Worm (Caenorhabditis elegans): ENCODE data around the gene Y39A3A.4.

DNA sequence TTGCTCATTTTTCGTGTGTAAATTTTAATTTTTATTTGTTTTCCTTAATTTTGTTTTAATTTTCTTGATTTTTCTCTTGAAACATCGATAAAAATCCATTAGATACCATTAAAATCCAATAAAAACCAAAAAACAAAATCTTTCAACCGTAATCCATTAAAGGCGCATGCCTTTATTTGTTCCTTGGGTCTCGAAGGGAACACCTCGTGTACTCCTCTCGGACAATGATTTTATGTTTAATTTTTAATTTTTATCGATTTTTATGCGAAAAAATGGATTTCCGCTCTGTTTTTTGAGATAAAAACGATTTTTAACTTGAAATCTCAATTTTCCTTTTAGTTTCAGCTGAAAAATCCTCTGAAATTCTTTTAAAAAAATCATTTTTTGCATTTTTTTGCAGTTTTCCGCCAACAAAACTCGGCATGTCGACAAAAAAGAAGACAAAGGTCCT lies 25.5 kb upstream of the Y39A3A.4 start, which contains the start of gene ppk-2:
- TF ChIP-seq tbx-11 (GFP tag; IDR thresholded peaks at IDR 0.05), result no peak
- no peak for TF ChIP-seq F13C5.2 (tag; optimal IDR thresholded peaks at IDR 0.05)
- no peak for TF ChIP-seq ama-1 (optimal IDR thresholded peaks at IDR 0.05)
- no peak for TF ChIP-seq ceh-36 (tag; optimal IDR thresholded peaks at IDR 0.05)
- TF ChIP-seq aly-1 (tag; optimal IDR thresholded peaks at IDR 0.05), result no peak

Data from whole organism, early embryonic.